Fruit fly (Drosophila melanogaster) whole organism, embryonic: ENCODE data around the gene Dhps.

Source experiments
- Aef1 ChIP-seq: fragments of 200-800 bp; sonication (Bioruptor generic); IDR thresholded peaks from 3 replicates; pipeline ENCODE4 v1.3.6; 2022; ENCODE audit warnings: missing biosample characterization, missing genetic modification characterization
- Antp ChIP-seq: fragments of 200-800 bp; sonication (Bioruptor generic); optimal IDR thresholded peaks from 3 replicates; lab custom pipeline; 2016; ENCODE audit warnings: missing biosample characterization, missing genetic modification characterization
- Awh ChIP-seq: fragments of 200-800 bp; sonication (Bioruptor generic); IDR thresholded peaks from 2 replicates; pipeline ENCODE4, ENCODE4 v1.3.6; 2022; ENCODE audit warnings: missing biosample characterization, missing genetic modification characterization
- CG10209 ChIP-seq: fragments of 200-800 bp; sonication (Bioruptor generic); optimal IDR thresholded peaks from 3 replicates; lab custom pipeline; 2017; ENCODE audit warnings: missing biosample characterization, mild to moderate bottlenecking, missing genetic modification characterization, missing genetic modification reagents
- CG1024 ChIP-seq: fragments of 200-800 bp; sonication (Bioruptor generic); IDR thresholded peaks from 2 replicates; pipeline ENCODE4 v1.3.6; 2022; ENCODE audit warnings: missing biosample characterization, missing genetic modification characterization
- CG10274 ChIP-seq: fragments of 200-800 bp; sonication (Bioruptor generic); optimal IDR thresholded peaks from 3 replicates; lab custom pipeline; 2017; ENCODE audit warnings: missing biosample characterization, mild to moderate bottlenecking, missing genetic modification characterization
- CG11093 ChIP-seq: fragments of 200-800 bp; sonication (Bioruptor generic); IDR thresholded peaks from 3 replicates; pipeline ENCODE4 v1.3.6; 2022; ENCODE audit warnings: missing biosample characterization, missing genetic modification characterization
- CG12391 ChIP-seq: fragments of 200-800 bp; sonication (Bioruptor generic); optimal IDR thresholded peaks from 3 replicates; lab custom pipeline; 2018; ENCODE audit warnings: missing biosample characterization, mild to moderate bottlenecking, missing genetic modification characterization, moderate library complexity
- CG13775 ChIP-seq: fragments of 200-800 bp; sonication (Bioruptor generic); optimal IDR thresholded peaks from 3 replicates; lab custom pipeline; 2017; ENCODE audit warnings: missing biosample characterization, mild to moderate bottlenecking, missing genetic modification characterization
- CG15514 ChIP-seq: fragments of 200-800 bp; sonication (Bioruptor generic); optimal IDR thresholded peaks from 3 replicates; lab custom pipeline; 2017; ENCODE audit warnings: missing biosample characterization, missing genetic modification characterization, mild to moderate bottlenecking, moderate library complexity, missing genetic modification reagents
- CG1647 ChIP-seq: fragments of 200-800 bp; sonication (Bioruptor generic); optimal IDR thresholded peaks from 3 replicates; lab custom pipeline; 2016; ENCODE audit warnings: missing biosample characterization, missing genetic modification characterization
- CG16863 ChIP-seq: fragments of 200-800 bp; sonication (Bioruptor generic); optimal IDR thresholded peaks from 3 replicates; lab custom pipeline; 2016; ENCODE audit warnings: missing biosample characterization, missing genetic modification characterization
- CG1792 ChIP-seq: fragments of 200-800 bp; sonication (Bioruptor generic); optimal IDR thresholded peaks from 2 replicates; lab custom pipeline; 2016; ENCODE audit warnings: missing biosample characterization, missing genetic modification characterization
- CG2712 ChIP-seq: fragments of 200-800 bp; optimal IDR thresholded peaks from 3 replicates; lab custom pipeline; 2019; ENCODE audit warnings: missing biosample characterization, mild to moderate bottlenecking, missing genetic modification characterization, moderate library complexity
- CG31441 ChIP-seq: fragments of 200-800 bp; sonication (Bioruptor generic); IDR thresholded peaks from 2 replicates; pipeline ENCODE4 v1.3.6; 2022; ENCODE audit warnings: missing biosample characterization, missing genetic modification characterization
- CG32532 ChIP-seq: fragments of 200-800 bp; sonication (Bioruptor generic); IDR thresholded peaks from 2 replicates; pipeline ENCODE4 v1.3.6; 2022; ENCODE audit warnings: missing biosample characterization, missing genetic modification characterization
- CG32767 ChIP-seq: fragments of 200-800 bp; sonication (Bioruptor generic); IDR thresholded peaks from 2 replicates; pipeline ENCODE4 v1.3.6; 2022; ENCODE audit warnings: missing biosample characterization, missing genetic modification characterization
- CG32772 ChIP-seq: fragments of 200-800 bp; sonication (Bioruptor generic); IDR thresholded peaks from 2 replicates; pipeline ENCODE4 v1.3.6; 2022; ENCODE audit warnings: missing biosample characterization, missing genetic modification characterization
- CG4328 ChIP-seq: fragments of 200-800 bp; sonication (Bioruptor generic); optimal IDR thresholded peaks from 3 replicates; lab custom pipeline; 2017; ENCODE audit warnings: missing biosample characterization, missing genetic modification reagents, missing genetic modification characterization
- CG4854 ChIP-seq: fragments of 200-800 bp; sonication (Bioruptor generic); optimal IDR thresholded peaks from 2 replicates; lab custom pipeline; 2016; ENCODE audit warnings: missing biosample characterization, missing genetic modification characterization, inconsistent platforms
- CG5245 ChIP-seq: fragments of 200-800 bp; sonication (Bioruptor generic); optimal IDR thresholded peaks from 3 replicates; lab custom pipeline; 2016; ENCODE audit warnings: missing biosample characterization, missing genetic modification characterization
- CG5953 ChIP-seq: fragments of 200-800 bp; sonication (Bioruptor generic); IDR thresholded peaks from 2 replicates; pipeline ENCODE4 v1.3.6; 2022; ENCODE audit warnings: missing biosample characterization, missing genetic modification characterization
- CG7963 ChIP-seq: fragments of 200-800 bp; sonication (Bioruptor generic); IDR thresholded peaks from 3 replicates; pipeline ENCODE4 v1.3.6; 2022; ENCODE audit warnings: missing biosample characterization, missing genetic modification characterization; ENCODE audit not compliant: partially characterized antibody
- Fer1 ChIP-seq: fragments of 200-800 bp; sonication (Bioruptor generic); optimal IDR thresholded peaks from 2 replicates; lab custom pipeline; 2017; ENCODE audit warnings: missing biosample characterization, mild to moderate bottlenecking, missing genetic modification characterization
- HLH3B ChIP-seq: fragments of 200-800 bp; sonication (Bioruptor generic); IDR thresholded peaks from 2 replicates; pipeline ENCODE4 v1.3.6; 2022; ENCODE audit warnings: missing biosample characterization, missing genetic modification characterization
- Mad ChIP-seq: fragments of 200-800 bp; sonication (Bioruptor generic); optimal IDR thresholded peaks from 2 replicates; lab custom pipeline; 2016; ENCODE audit warnings: missing biosample characterization, missing genetic modification characterization
- Mrtf ChIP-seq: fragments of 200-800 bp; sonication (Bioruptor generic); IDR thresholded peaks from 3 replicates; pipeline ENCODE4 v1.3.6; 2022; ENCODE audit warnings: missing biosample characterization, missing genetic modification characterization
- NC2β ChIP-seq: fragments of 200-800 bp; sonication (Bioruptor generic); optimal IDR thresholded peaks from 2 replicates; lab custom pipeline; 2016; ENCODE audit warnings: missing biosample characterization, missing genetic modification characterization
- NFAT ChIP-seq: fragments of 200-800 bp; sonication (Bioruptor generic); IDR thresholded peaks from 2 replicates; pipeline ENCODE4 v1.3.6; 2022; ENCODE audit warnings: missing biosample characterization, missing genetic modification characterization
- Ssrp ChIP-seq: fragments of 200-800 bp; sonication (Bioruptor generic); optimal IDR thresholded peaks from 2 replicates; lab custom pipeline; 2018; ENCODE audit warnings: missing biosample characterization, mild to moderate bottlenecking, missing genetic modification characterization, moderate library complexity
- btn ChIP-seq: fragments of 200-800 bp; sonication (Bioruptor generic); optimal IDR thresholded peaks from 2 replicates; lab custom pipeline; 2016; ENCODE audit warnings: missing biosample characterization, missing genetic modification characterization
- cas ChIP-seq: fragments of 200-800 bp; sonication (Bioruptor generic); IDR thresholded peaks from 2 replicates; pipeline ENCODE4 v1.3.6; 2022; ENCODE audit warnings: missing biosample characterization, missing genetic modification characterization
- croc ChIP-seq: fragments of 200-800 bp; sonication (Bioruptor generic); conservative IDR thresholded peaks from 3 replicates; pipeline ENCODE4 v1.3.6; 2022; ENCODE audit warnings: missing biosample characterization, missing genetic modification characterization
- cwo ChIP-seq: fragments of 200-800 bp; sonication (Bioruptor generic); optimal IDR thresholded peaks from 3 replicates; lab custom pipeline; 2017; ENCODE audit warnings: missing biosample characterization, missing genetic modification characterization, mild to moderate bottlenecking, moderate library complexity, missing genetic modification reagents
- da ChIP-seq: fragments of 200-800 bp; sonication (Bioruptor generic); optimal IDR thresholded peaks from 2 replicates; lab custom pipeline; 2016; ENCODE audit warnings: missing biosample characterization, missing genetic modification characterization
- dmrt99B ChIP-seq: fragments of 200-800 bp; sonication (Bioruptor generic); optimal IDR thresholded peaks from 2 replicates; lab custom pipeline; 2018; ENCODE audit warnings: missing biosample characterization, mild to moderate bottlenecking, missing genetic modification characterization, moderate library complexity
- hth ChIP-seq: fragments of >200 bp; optimal IDR thresholded peaks from 2 replicates; lab custom pipeline; 2017; ENCODE audit warnings: inconsistent platforms
- klu ChIP-seq: fragments of 200-800 bp; sonication (Bioruptor generic); IDR thresholded peaks from 2 replicates; pipeline ENCODE4 v1.3.6; 2022; ENCODE audit warnings: missing biosample characterization, missing genetic modification characterization
- lab ChIP-seq: fragments of 200-800 bp; sonication (Bioruptor generic); optimal IDR thresholded peaks from 3 replicates; lab custom pipeline; 2017; ENCODE audit warnings: missing biosample characterization, missing genetic modification characterization, mild to moderate bottlenecking, moderate library complexity, missing genetic modification reagents
- nerfin-1 ChIP-seq: fragments of 200-800 bp; sonication (Bioruptor generic); optimal IDR thresholded peaks from 3 replicates; lab custom pipeline; 2019; ENCODE audit warnings: missing biosample characterization, mild to moderate bottlenecking, missing genetic modification characterization, moderate library complexity
- odd ChIP-seq: fragments of 200-800 bp; sonication (Bioruptor generic); optimal IDR thresholded peaks from 2 replicates; lab custom pipeline; 2017; ENCODE audit warnings: missing biosample characterization, mild to moderate bottlenecking, missing genetic modification characterization
- org-1 ChIP-seq: fragments of 200-800 bp; sonication (Bioruptor generic); optimal IDR thresholded peaks from 2 replicates; lab custom pipeline; 2017; ENCODE audit warnings: missing biosample characterization, missing genetic modification characterization
- pnt ChIP-seq: fragments of 200-800 bp; sonication (Bioruptor generic); optimal IDR thresholded peaks from 3 replicates; lab custom pipeline; 2016; ENCODE audit warnings: missing biosample characterization, missing genetic modification characterization
- scrt ChIP-seq: fragments of 200-800 bp; sonication (Bioruptor generic); optimal IDR thresholded peaks from 2 replicates; lab custom pipeline; 2018; ENCODE audit warnings: missing biosample characterization, mild to moderate bottlenecking, missing genetic modification characterization, moderate library complexity
- sens ChIP-seq: fragments of 200-800 bp; sonication (Bioruptor generic); peaks from one replicate; lab custom pipeline; 2016; ENCODE audit warnings: missing biosample characterization, missing genetic modification characterization
- slbo ChIP-seq: fragments of 200-800 bp; sonication (Bioruptor generic); IDR thresholded peaks from 2 replicates; pipeline ENCODE4 v1.3.6; 2022; ENCODE audit warnings: missing biosample characterization, missing genetic modification characterization
- so ChIP-seq: fragments of 200-800 bp; sonication (Bioruptor generic); IDR thresholded peaks from 3 replicates; pipeline ENCODE4 v1.3.6; 2022; ENCODE audit warnings: missing biosample characterization, missing genetic modification characterization
- ssp ChIP-seq: fragments of 200-800 bp; sonication (Bioruptor generic); IDR thresholded peaks from 2 replicates; pipeline ENCODE4 v1.3.6; 2022; ENCODE audit warnings: missing biosample characterization, missing genetic modification characterization
- sug ChIP-seq: fragments of 200-800 bp; optimal IDR thresholded peaks from 2 replicates; lab custom pipeline; 2019; ENCODE audit warnings: missing biosample characterization, mild to moderate bottlenecking, missing genetic modification characterization, moderate library complexity
- tio ChIP-seq: fragments of 200-800 bp; sonication (Bioruptor generic); optimal IDR thresholded peaks from 2 replicates; lab custom pipeline; 2017; ENCODE audit warnings: missing biosample characterization, missing genetic modification characterization, inconsistent platforms

Dhps gene

dm6 chr3L:8153206-8153996 is 44.6 kb upstream of the Dhps start:
- peak; percentile 7 for TF ChIP-seq cwo (GFP tag; lab: Kevin White, UChicago)
- TF ChIP-seq Antp = peak; percentile 32
- no peak for TF ChIP-seq sug (tag; lab: Kevin White, UChicago)
- TF ChIP-seq CG5953 (GFP tag; lab: Robert Waterston, UW) = peak; percentile 52; the same call in 1 of the 2 replicates
- TF ChIP-seq sens (GFP tag; lab: Kevin White, UChicago) = peak; percentile 92
- TF ChIP-seq NFAT (GFP tag; lab: Robert Waterston, UW) = no peak
- TF ChIP-seq btn (GFP tag; lab: Kevin White, UChicago) = peak; percentile 36
- peak; percentile 2 for TF ChIP-seq CG13775 (GFP tag; lab: Kevin White, UChicago)
- no peak for TF ChIP-seq hth (lab: Kevin White, UChicago)
- TF ChIP-seq Ssrp = peak; percentile 56
- no peak for TF ChIP-seq cas (GFP tag; lab: Robert Waterston, UW)
- peak; percentile 71 for TF ChIP-seq HLH3B
- peak; percentile 32 for TF ChIP-seq scrt (GFP tag; lab: Kevin White, UChicago)
- TF ChIP-seq Mad (GFP tag; lab: Kevin White, UChicago) = peak; percentile 42
- no peak for TF ChIP-seq CG32532
- peak; percentile 65; the same call in 1 of the 3 replicates for TF ChIP-seq so (GFP tag; lab: Robert Waterston, UW)
- peak; percentile 33 for TF ChIP-seq CG2712
- peak; percentile 15 for TF ChIP-seq org-1
- peak; percentile 46 for TF ChIP-seq CG5245
- peak; percentile 47; the same call in 1 of the 2 replicates for TF ChIP-seq Awh (GFP tag; lab: Robert Waterston, UW)
- TF ChIP-seq CG10209 (GFP tag; lab: Kevin White, UChicago) = peak; percentile 58
- TF ChIP-seq croc (GFP tag; lab: Robert Waterston, UW) = peak; percentile 36; the same call in 2 of the 3 replicates
- TF ChIP-seq CG1792 (GFP tag; lab: Kevin White, UChicago) = no peak
- peak; percentile 61 for TF ChIP-seq CG31441
- TF ChIP-seq CG4328 (GFP tag; lab: Kevin White, UChicago) = peak; percentile 18
- TF ChIP-seq Fer1 (GFP tag; lab: Kevin White, UChicago) = peak; percentile 48
- TF ChIP-seq dmrt99B (tag; lab: Kevin White, UChicago) = peak; percentile 80
- TF ChIP-seq CG32772 (GFP tag; lab: Robert Waterston, UW) = peak; percentile 57
- peak; percentile 20 for TF ChIP-seq nerfin-1
- TF ChIP-seq CG11093 (GFP tag; lab: Robert Waterston, UW) = peak; percentile 26; the same call in 1 of the 3 replicates
- TF ChIP-seq CG1024 (GFP tag; lab: Robert Waterston, UW) = peak; percentile 51; the same call in 1 of the 2 replicates
- peak; percentile 62 for TF ChIP-seq tio
- TF ChIP-seq CG1647 (GFP tag; lab: Kevin White, UChicago) = peak; percentile 54
- no peak for TF ChIP-seq da (GFP tag; lab: Kevin White, UChicago)
- TF ChIP-seq slbo = peak; percentile 51
- no peak for TF ChIP-seq odd (GFP tag; lab: Kevin White, UChicago)
- TF ChIP-seq CG12391 (tag; lab: Kevin White, UChicago) = peak; percentile 49
- TF ChIP-seq klu = no peak
- TF ChIP-seq Aef1 = peak; percentile 46; the same call in 1 of the 3 replicates
- TF ChIP-seq CG4854 (GFP tag; lab: Kevin White, UChicago) = peak; percentile 3
- peak; percentile 10 for TF ChIP-seq NC2β
- TF ChIP-seq CG15514 (GFP tag; lab: Kevin White, UChicago) = peak; percentile 29
- TF ChIP-seq lab = peak; percentile 47
- TF ChIP-seq CG32767 (GFP tag; lab: Robert Waterston, UW) = peak; percentile 55; the same call in 1 of the 2 replicates
- TF ChIP-seq CG16863 (GFP tag; lab: Kevin White, UChicago) = peak; percentile 37
- TF ChIP-seq Mrtf (GFP tag; lab: Robert Waterston, UW) = peak; percentile 53; the same call in 1 of the 3 replicates
- TF ChIP-seq ssp (GFP tag; lab: Robert Waterston, UW) = peak; percentile 33; the same call in 1 of the 2 replicates
- peak; percentile 31 for TF ChIP-seq CG10274 (GFP tag; lab: Kevin White, UChicago)
- no peak for TF ChIP-seq CG7963
- peak; percentile 36 for TF ChIP-seq pnt (GFP tag; lab: Kevin White, UChicago)
